Fruit fly (Drosophila melanogaster) whole organism, prepupa: Measurements from ENCODE around the gene CG14664.

Source experiments
- Blimp-1 ChIP-seq: fragments of 200-800 bp; sonication (Bioruptor generic); optimal IDR thresholded peaks from 3 replicates; lab custom pipeline; 2017; ENCODE audit warnings: missing biosample characterization, missing genetic modification characterization, mild to moderate bottlenecking, moderate library complexity, missing genetic modification reagents
- CG10631 ChIP-seq: fragments of 200-800 bp; sonication (Bioruptor generic); optimal IDR thresholded peaks from 2 replicates; lab custom pipeline; 2016; ENCODE audit warnings: missing biosample characterization, missing genetic modification characterization
- CG10669 ChIP-seq: fragments of 200-800 bp; sonication (Bioruptor generic); optimal IDR thresholded peaks from 3 replicates; lab custom pipeline; 2018; ENCODE audit warnings: missing biosample characterization, mild to moderate bottlenecking, missing genetic modification characterization, moderate library complexity
- CG11294 ChIP-seq: fragments of 200-800 bp; sonication (Bioruptor generic); IDR thresholded peaks from 2 replicates; pipeline ENCODE4 v1.3.6; 2022; ENCODE audit warnings: missing biosample characterization, missing genetic modification characterization
- CG11762 ChIP-seq: fragments of 200-800 bp; sonication (Bioruptor generic); optimal IDR thresholded peaks from 3 replicates; lab custom pipeline; 2016; ENCODE audit warnings: missing biosample characterization, missing genetic modification characterization; ENCODE audit not compliant: insufficient read depth
- CG15336 ChIP-seq: fragments of 200-800 bp; sonication (Bioruptor generic); IDR thresholded peaks from 2 replicates; pipeline ENCODE4 v1.3.6; 2022; ENCODE audit warnings: missing biosample characterization, missing genetic modification characterization
- CG1621 ChIP-seq: fragments of 200-800 bp; sonication (Bioruptor generic); optimal IDR thresholded peaks from 3 replicates; lab custom pipeline; 2018; ENCODE audit warnings: missing biosample characterization, mild to moderate bottlenecking, missing genetic modification characterization
- CG16779 ChIP-seq: fragments of 200-800 bp; sonication (Bioruptor generic); optimal IDR thresholded peaks from 3 replicates; lab custom pipeline; 2017; ENCODE audit warnings: missing biosample characterization, mild to moderate bottlenecking, missing genetic modification characterization
- CG3032 ChIP-seq: fragments of 200-800 bp; optimal IDR thresholded peaks from 2 replicates; lab custom pipeline; 2019; ENCODE audit warnings: missing biosample characterization, mild to moderate bottlenecking, missing genetic modification characterization, moderate library complexity
- CG31627 ChIP-seq: fragments of 200-800 bp; sonication (Bioruptor generic); optimal IDR thresholded peaks from 3 replicates; lab custom pipeline; 2016; ENCODE audit warnings: missing biosample characterization, missing genetic modification characterization
- CG32006 ChIP-seq: fragments of 200-800 bp; sonication (Bioruptor generic); optimal IDR thresholded peaks from 3 replicates; lab custom pipeline; 2017; ENCODE audit warnings: missing biosample characterization, mild to moderate bottlenecking, missing genetic modification characterization
- CG34406 ChIP-seq: fragments of 200-800 bp; sonication (Bioruptor generic); optimal IDR thresholded peaks from 3 replicates; lab custom pipeline; 2016; ENCODE audit warnings: missing biosample characterization, missing genetic modification characterization
- CG3919 ChIP-seq: fragments of 200-800 bp; sonication (Bioruptor generic); optimal IDR thresholded peaks from 3 replicates; lab custom pipeline; 2016; ENCODE audit warnings: missing biosample characterization, missing genetic modification characterization
- CG4318 ChIP-seq: fragments of 200-800 bp; sonication (Bioruptor generic); optimal IDR thresholded peaks from 3 replicates; lab custom pipeline; 2017; ENCODE audit warnings: missing biosample characterization, mild to moderate bottlenecking, missing genetic modification characterization
- CG6163 ChIP-seq: fragments of 200-800 bp; sonication (Bioruptor generic); IDR thresholded peaks from 3 replicates; pipeline ENCODE4 v1.3.6; 2022; ENCODE audit warnings: missing biosample characterization, missing genetic modification characterization
- CG6276 ChIP-seq: fragments of 200-800 bp; sonication (Bioruptor generic); optimal IDR thresholded peaks from 2 replicates; lab custom pipeline; 2017; ENCODE audit warnings: missing biosample characterization, mild to moderate bottlenecking, missing genetic modification characterization
- CG6792 ChIP-seq: fragments of 200-800 bp; sonication (Bioruptor generic); optimal IDR thresholded peaks from 3 replicates; lab custom pipeline; 2016; ENCODE audit warnings: missing biosample characterization, missing genetic modification characterization
- CG6808 ChIP-seq: fragments of 200-800 bp; sonication (Bioruptor generic); optimal IDR thresholded peaks from 3 replicates; lab custom pipeline; 2017; ENCODE audit warnings: missing biosample characterization, missing genetic modification characterization, mild to moderate bottlenecking, moderate library complexity, missing genetic modification reagents
- CG8119 ChIP-seq: fragments of 200-800 bp; sonication (Bioruptor generic); IDR thresholded peaks from 3 replicates; pipeline ENCODE4 v1.3.6; 2022; ENCODE audit warnings: missing biosample characterization, missing genetic modification characterization
- CG8319 ChIP-seq: fragments of 200-800 bp; sonication (Bioruptor generic); optimal IDR thresholded peaks from 3 replicates; lab custom pipeline; 2016; ENCODE audit warnings: missing biosample characterization, missing genetic modification characterization
- CG8632 ChIP-seq: fragments of 200-800 bp; sonication (Bioruptor generic); optimal IDR thresholded peaks from 3 replicates; lab custom pipeline; 2016; ENCODE audit warnings: missing biosample characterization, missing genetic modification characterization
- CG9139 ChIP-seq: fragments of 200-800 bp; sonication (Bioruptor generic); optimal IDR thresholded peaks from 3 replicates; lab custom pipeline; 2017; ENCODE audit warnings: missing biosample characterization, mild to moderate bottlenecking, missing genetic modification characterization
- Eip75B ChIP-seq: fragments of 200-800 bp; sonication (Bioruptor generic); optimal IDR thresholded peaks from 3 replicates; lab custom pipeline; 2016; ENCODE audit warnings: missing biosample characterization, missing genetic modification characterization
- Eip78C ChIP-seq: fragments of 200-800 bp; sonication (Bioruptor generic); peaks from one replicate; lab custom pipeline; 2016; ENCODE audit warnings: missing biosample characterization, missing genetic modification characterization
- Eip93F ChIP-seq: fragments of 200-800 bp; sonication (Bioruptor generic); optimal IDR thresholded peaks from 2 replicates; lab custom pipeline; 2016; ENCODE audit warnings: missing biosample characterization, mild to moderate bottlenecking, missing genetic modification characterization
- Ets96B ChIP-seq: fragments of 200-800 bp; optimal IDR thresholded peaks from 2 replicates; lab custom pipeline; 2019; ENCODE audit warnings: missing biosample characterization, mild to moderate bottlenecking, missing genetic modification characterization, moderate library complexity
- Gug ChIP-seq: fragments of 200-800 bp; sonication (Bioruptor generic); IDR thresholded peaks from 2 replicates; pipeline ENCODE4 v1.3.6; 2022; ENCODE audit warnings: missing biosample characterization, missing genetic modification characterization
- Hr39 ChIP-seq: fragments of 200-800 bp; sonication (Bioruptor generic); optimal IDR thresholded peaks from 2 replicates; lab custom pipeline; 2016; ENCODE audit warnings: missing biosample characterization, missing genetic modification characterization
- Hr4 ChIP-seq: fragments of 200-800 bp; sonication (Bioruptor generic); optimal IDR thresholded peaks from 3 replicates; lab custom pipeline; 2016; ENCODE audit warnings: missing biosample characterization, missing genetic modification characterization
- Lpt ChIP-seq: fragments of 200-800 bp; sonication (Bioruptor generic); optimal IDR thresholded peaks from 3 replicates; lab custom pipeline; 2016; ENCODE audit warnings: missing biosample characterization, missing genetic modification characterization
- Smox ChIP-seq: fragments of 200-800 bp; sonication (Bioruptor generic); optimal IDR thresholded peaks from 3 replicates; lab custom pipeline; 2016; ENCODE audit warnings: missing biosample characterization, missing genetic modification characterization
- Sox102F ChIP-seq: fragments of 200-800 bp; sonication (Bioruptor generic); optimal IDR thresholded peaks from 2 replicates; lab custom pipeline; 2016; ENCODE audit warnings: missing biosample characterization, mild to moderate bottlenecking, missing genetic modification characterization
- Sox14 ChIP-seq: fragments of 200-800 bp; sonication (Bioruptor generic); optimal IDR thresholded peaks from 3 replicates; lab custom pipeline; 2016; ENCODE audit warnings: missing biosample characterization, missing genetic modification characterization
- Sox15 ChIP-seq: fragments of 200-800 bp; sonication (Bioruptor generic); optimal IDR thresholded peaks from 3 replicates; lab custom pipeline; 2016; ENCODE audit warnings: missing biosample characterization, missing genetic modification characterization
- achi ChIP-seq: fragments of 200-800 bp; sonication (Bioruptor generic); optimal IDR thresholded peaks from 3 replicates; lab custom pipeline; 2016; ENCODE audit warnings: missing biosample characterization, missing genetic modification characterization
- acj6 ChIP-seq: fragments of 200-800 bp; sonication (Bioruptor generic); optimal IDR thresholded peaks from 3 replicates; lab custom pipeline; 2016; ENCODE audit warnings: missing biosample characterization, missing genetic modification characterization
- cyc ChIP-seq: fragments of 200-800 bp; sonication (Bioruptor generic); optimal IDR thresholded peaks from 3 replicates; lab custom pipeline; 2016; ENCODE audit warnings: missing biosample characterization, missing genetic modification characterization
- dac ChIP-seq: fragments of 200-800 bp; sonication (Bioruptor generic); optimal IDR thresholded peaks from 2 replicates; lab custom pipeline; 2017; ENCODE audit warnings: missing biosample characterization, mild to moderate bottlenecking, missing genetic modification characterization
- dsx ChIP-seq: fragments of 200-800 bp; optimal IDR thresholded peaks from 3 replicates; lab custom pipeline; 2019; ENCODE audit warnings: missing biosample characterization, mild to moderate bottlenecking, missing genetic modification characterization, moderate library complexity; ENCODE audit not compliant: poor library complexity, severe bottlenecking
- fd59A ChIP-seq: fragments of 200-800 bp; sonication (Bioruptor generic); optimal IDR thresholded peaks from 2 replicates; lab custom pipeline; 2017; ENCODE audit warnings: missing biosample characterization, mild to moderate bottlenecking, missing genetic modification characterization, missing genetic modification reagents
- fd85E ChIP-seq: fragments of 200-800 bp; sonication (Bioruptor generic); optimal IDR thresholded peaks from 3 replicates; lab custom pipeline; 2016; ENCODE audit warnings: missing biosample characterization, missing genetic modification characterization
- fkh ChIP-seq: fragments of 200-800 bp; sonication (Bioruptor generic); optimal IDR thresholded peaks from 3 replicates; lab custom pipeline; 2017; ENCODE audit warnings: missing biosample characterization, mild to moderate bottlenecking, missing genetic modification characterization, moderate library complexity
- lz ChIP-seq: fragments of 200-800 bp; sonication (Bioruptor generic); optimal IDR thresholded peaks from 3 replicates; lab custom pipeline; 2016; ENCODE audit warnings: missing biosample characterization, missing genetic modification characterization
- net ChIP-seq: fragments of 200-800 bp; sonication (Bioruptor generic); optimal IDR thresholded peaks from 3 replicates; lab custom pipeline; 2016; ENCODE audit warnings: missing biosample characterization, missing genetic modification characterization
- salr ChIP-seq, 2 experiments: fragments of 200-800 bp; sonication (Bioruptor generic); optimal IDR thresholded peaks; 3 replicates each; lab custom pipeline; 2016 to 2018; ENCODE audit warnings: missing biosample characterization in 2 of 2, missing genetic modification characterization in 2 of 2, mild to moderate bottlenecking in 1 of 2
- spab ChIP-seq: fragments of 200-800 bp; sonication (Bioruptor generic); optimal IDR thresholded peaks from 2 replicates; lab custom pipeline; 2017; ENCODE audit warnings: missing biosample characterization, mild to moderate bottlenecking, missing genetic modification characterization, missing genetic modification reagents
- ss ChIP-seq, 2 experiments: fragments of 200-800 bp; sonication (Bioruptor generic); optimal IDR thresholded peaks; 2 replicates in 1 of 2; 3 replicates in 1 of 2; lab custom pipeline; 2017 to 2018; ENCODE audit warnings: mild to moderate bottlenecking in 2 of 2, missing biosample characterization in 2 of 2, missing genetic modification characterization in 2 of 2, moderate library complexity in 1 of 2
- svp ChIP-seq: fragments of 200-800 bp; sonication (Bioruptor generic); peaks from one replicate; lab custom pipeline; 2016; ENCODE audit warnings: missing biosample characterization, missing genetic modification characterization
- vri ChIP-seq: fragments of 200-800 bp; sonication (Bioruptor generic); optimal IDR thresholded peaks from 3 replicates; lab custom pipeline; 2016; ENCODE audit warnings: missing biosample characterization, mild to moderate bottlenecking, missing genetic modification characterization

CG14664 gene

dm6 chr3R:5193271-5193670 lies 30.7 kb upstream of the CG14664 start:
- TF ChIP-seq CG32006 (GFP tag; lab: Kevin White, UChicago) (peak; percentile 40), Blimp-1 (GFP tag; lab: Kevin White, UChicago) (no peak), achi (peak; percentile 10), Eip78C (peak; percentile 71), Hr4 (GFP tag; lab: Kevin White, UChicago) (peak; percentile 8), dac (GFP tag; lab: Kevin White, UChicago) (no peak), CG8119 (0 out of 3 replicates have a peak, but pooled peaks have one; percentile 19)

- TF ChIP-seq Eip78C (peak; percentile 79), Eip93F (GFP tag; lab: Kevin White, UChicago) (no peak), acj6 (GFP tag; lab: Kevin White, UChicago) (peak; percentile 45), CG11294 (GFP tag; lab: Robert Waterston, UW) (peak; percentile 50; the same call in 1 of the 2 replicates), fkh (no peak), CG10669 (peak; percentile 30), CG6792 (GFP tag; lab: Kevin White, UChicago) (peak; percentile 32), CG1621 (tag; lab: Kevin White, UChicago) (no peak), Eip75B (GFP tag; lab: Kevin White, UChicago) (peak; percentile 54), net (GFP tag; lab: Kevin White, UChicago) (peak; percentile 26), CG11762 (GFP tag; lab: Kevin White, UChicago) (no peak), cyc (GFP tag; lab: Kevin White, UChicago) (peak; percentile 39), Hr4 (GFP tag; lab: Kevin White, UChicago) (peak; percentile 36), fd59A (GFP tag; lab: Kevin White, UChicago) (no peak), dsx (GFP tag; lab: Kevin White, UChicago) (no peak), CG31627 (GFP tag; lab: Kevin White, UChicago) (peak; percentile 37), Hr39 (peak; percentile 28), CG10631 (GFP tag; lab: Kevin White, UChicago) (peak; percentile 38), CG34406 (no peak), fd85E (no peak), Sox14 (no peak), Lpt (GFP tag; lab: Kevin White, UChicago) (no peak), spab (no peak), Sox15 (GFP tag; lab: Kevin White, UChicago) (no peak), svp (no peak), Blimp-1 (GFP tag; lab: Kevin White, UChicago) (no peak), CG8319 (GFP tag; lab: Kevin White, UChicago) (no peak), CG9139 (GFP tag; lab: Kevin White, UChicago) (no peak), CG16779 (tag; lab: Kevin White, UChicago) (no peak), CG3919 (peak; percentile 39), CG32006 (GFP tag; lab: Kevin White, UChicago) (peak; percentile 63), CG6808 (GFP tag; lab: Kevin White, UChicago) (no peak), salr (GFP tag; optimal IDR thresholded peaks at IDR 0.05; lab: Kevin White, UChicago) (no peak), CG8632 (GFP tag; lab: Kevin White, UChicago) (no peak), vri (peak; percentile 6), Smox (no peak), Gug (GFP tag; lab: Robert Waterston, UW) (peak; percentile 51; the same call in 1 of the 2 replicates), achi (peak; percentile 46), CG15336 (GFP tag; lab: Robert Waterston, UW) (no peak; the same call in 1 of the 2 replicates), CG6276 (peak; percentile 27), CG6163 (GFP tag; lab: Robert Waterston, UW) (no peak), CG4318 (peak; percentile 25), Ets96B (peak; percentile 47), ss (GFP tag; optimal IDR thresholded peaks at IDR 0.05; lab: Kevin White, UChicago) (peak in 1 of 2 experiments; percentile 5), Sox102F (GFP tag; lab: Kevin White, UChicago) (peak; percentile 20), CG3032 (tag; lab: Kevin White, UChicago) (no peak), lz (GFP tag; lab: Kevin White, UChicago) (peak; percentile 23)
Measured at dm6 chr3R:5198302-5198701, 25.6 kb upstream of the CG14664 start.
